Worm (Caenorhabditis elegans): ENCODE results near the gene unc-22.

The unc-22 gene

ce11 chrIV:12010859-12011258 lies at the start of gene unc-22, which contains the start of gene ZK617.26:
Gene unc-22, minus strand, starts transcription at chrIV:12011007.
Gene ZK617.26, minus strand, starts transcription at chrIV:12010959.
- no peak for TF ChIP-seq flh-1 (GFP tag; optimal IDR thresholded peaks at IDR 0.05)

ce11 chrIV:12057508-12057907 lies 46.7 kb upstream of the unc-22 start, which contains the start of gene K08E4.3:
Gene K08E4.3, plus strand, starts transcription at chrIV:12057742.
- no peak for TF ChIP-seq mep-1 (tag; optimal IDR thresholded peaks at IDR 0.05)
- TF ChIP-seq nhr-76 (tag; optimal IDR thresholded peaks at IDR 0.05), result no peak
- TF ChIP-seq drap-1 (GFP tag; optimal IDR thresholded peaks at IDR 0.05), result no peak
- no peak for TF ChIP-seq M03D4.4 (tag; optimal IDR thresholded peaks at IDR 0.05)
- no peak for TF ChIP-seq lin-32 (GFP tag; optimal IDR thresholded peaks at IDR 0.05)
- peak; percentile 77 for TF ChIP-seq unc-62 (GFP tag; optimal IDR thresholded peaks at IDR 0.05)
- TF ChIP-seq hlh-1 (tag; optimal IDR thresholded peaks at IDR 0.05), result peak; percentile 30
- peak; percentile 18 for TF ChIP-seq unc-120 (tag; optimal IDR thresholded peaks at IDR 0.05; ENCODE audit: poor library complexity, severe bottlenecking)
- no peak for TF ChIP-seq tbx-8 (GFP tag; optimal IDR thresholded peaks at IDR 0.05)
- no peak for TF ChIP-seq lin-13 (tag; optimal IDR thresholded peaks at IDR 0.05)
- no peak for TF ChIP-seq mab-5 (tag; optimal IDR thresholded peaks at IDR 0.05)
- no peak for TF ChIP-seq unc-39 (tag; optimal IDR thresholded peaks at IDR 0.05)
- no peak for TF ChIP-seq pha-4 (tag; optimal IDR thresholded peaks at IDR 0.05)
- TF ChIP-seq nhr-237 (tag; optimal IDR thresholded peaks at IDR 0.05), result no peak
- no peak for TF ChIP-seq zip-8 (tag; optimal IDR thresholded peaks at IDR 0.05)
- TF ChIP-seq nhr-12 (tag; optimal IDR thresholded peaks at IDR 0.05), result no peak
- no peak for TF ChIP-seq nhr-2 (tag; optimal IDR thresholded peaks at IDR 0.05)
- no peak for TF ChIP-seq mls-2 (tag; optimal IDR thresholded peaks at IDR 0.05)
- no peak for TF ChIP-seq flh-1 (GFP tag; optimal IDR thresholded peaks at IDR 0.05)

ce11 chrIV:12056603-12057002 lies 45.8 kb upstream of the unc-22 start, which contains the start of gene K08E4.2:
Gene K08E4.2, minus strand, starts transcription at chrIV:12056656.
- no peak for TF ChIP-seq snpc-4 (tag; optimal IDR thresholded peaks at IDR 0.05)
- TF ChIP-seq ces-1 (GFP tag; optimal IDR thresholded peaks at IDR 0.05), result no peak
- no peak for TF ChIP-seq M03D4.4 (tag; optimal IDR thresholded peaks at IDR 0.05)
- TF ChIP-seq elt-1 (tag; optimal IDR thresholded peaks at IDR 0.05; ENCODE audit: borderline replicate concordance, insufficient read depth), result no peak
- no peak for TF ChIP-seq flh-1 (GFP tag; optimal IDR thresholded peaks at IDR 0.05)
- TF ChIP-seq ceh-39 (tag; optimal IDR thresholded peaks at IDR 0.05), result no peak
- TF ChIP-seq hlh-1 (tag; optimal IDR thresholded peaks at IDR 0.05), result no peak
- no peak for TF ChIP-seq ham-2 (GFP tag; optimal IDR thresholded peaks at IDR 0.05)
- TF ChIP-seq nhr-2 (tag; optimal IDR thresholded peaks at IDR 0.05), result no peak
- TF ChIP-seq drap-1 (GFP tag; optimal IDR thresholded peaks at IDR 0.05), result no peak
- no peak for TF ChIP-seq lsy-2 (tag; optimal IDR thresholded peaks at IDR 0.05)
- TF ChIP-seq unc-39 (tag; optimal IDR thresholded peaks at IDR 0.05), result no peak
- no peak for TF ChIP-seq nhr-12 (tag; optimal IDR thresholded peaks at IDR 0.05)

- TF ChIP-seq mls-2 (tag; optimal IDR thresholded peaks at IDR 0.05), result no peak
- no peak for TF ChIP-seq hlh-1 (tag; optimal IDR thresholded peaks at IDR 0.05)
- TF ChIP-seq lin-13 (tag; optimal IDR thresholded peaks at IDR 0.05), result no peak
- TF ChIP-seq flh-1 (GFP tag; optimal IDR thresholded peaks at IDR 0.05), result no peak
- no peak for TF ChIP-seq elt-3 (tag; optimal IDR thresholded peaks at IDR 0.05)
- TF ChIP-seq ceh-43 (GFP tag; optimal IDR thresholded peaks at IDR 0.05), result no peak
- no peak for TF ChIP-seq unc-120 (tag; optimal IDR thresholded peaks at IDR 0.05; ENCODE audit: poor library complexity, severe bottlenecking)
- TF ChIP-seq ces-1 (GFP tag; optimal IDR thresholded peaks at IDR 0.05), result no peak
- TF ChIP-seq elt-1 (tag; optimal IDR thresholded peaks at IDR 0.05; ENCODE audit: borderline replicate concordance, insufficient read depth), result no peak
- TF ChIP-seq snpc-4 (tag; optimal IDR thresholded peaks at IDR 0.05), result no peak
- TF ChIP-seq mab-5 (tag; optimal IDR thresholded peaks at IDR 0.05), result no peak
- TF ChIP-seq drap-1 (GFP tag; optimal IDR thresholded peaks at IDR 0.05), result no peak
- no peak for TF ChIP-seq ceh-83 (GFP tag; optimal IDR thresholded peaks at IDR 0.05)
- TF ChIP-seq nhr-76 (tag; optimal IDR thresholded peaks at IDR 0.05), result no peak
Measured at ce11 chrIV:12052461-12052860, 41.7 kb upstream of the unc-22 start.

DNA sequence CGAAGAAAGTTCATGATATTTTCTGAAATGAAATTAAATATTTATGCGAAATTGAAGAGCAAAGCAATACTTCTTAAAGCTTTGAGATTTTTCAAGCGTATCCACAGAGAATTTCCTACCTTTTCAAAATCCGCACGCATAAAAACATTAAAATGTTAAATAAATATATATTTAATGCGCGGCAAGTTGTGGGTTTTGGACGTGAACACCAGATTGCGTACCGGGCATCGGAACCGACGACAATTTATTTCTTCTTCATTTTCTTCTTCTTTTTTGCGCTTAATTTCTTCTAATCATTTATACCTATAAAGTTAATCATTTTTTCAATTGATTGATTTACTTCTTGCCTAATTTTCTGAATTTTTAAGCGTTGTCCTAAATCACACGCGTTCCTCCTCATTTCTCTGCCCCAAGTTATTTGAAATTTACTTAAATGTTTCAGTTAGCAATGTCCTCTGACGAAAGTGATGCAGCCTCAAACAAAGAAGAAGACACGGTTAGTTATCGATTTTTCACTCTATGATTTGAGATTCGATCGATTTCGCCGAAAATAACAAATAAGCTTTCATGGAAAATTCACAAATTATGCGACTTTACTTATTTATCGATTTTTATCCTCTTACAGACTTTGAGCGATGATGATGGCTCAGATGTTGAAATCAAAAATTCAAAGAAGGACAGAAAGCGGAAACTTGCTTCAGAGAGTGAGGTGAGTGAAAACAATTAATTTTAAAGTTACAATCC lies 40.4 kb upstream of the unc-22 start, which contains the start of the genes bre-5 and spt-5:
bre-5 (minus strand) TSS at position 167 of the 744 bp plus-strand sequence.
spt-5 (plus strand) TSS at position 443 of the 744 bp plus-strand sequence.
- TF ChIP-seq hlh-1 (tag; optimal IDR thresholded peaks at IDR 0.05) (no peak), lsy-2 (tag; optimal IDR thresholded peaks at IDR 0.05) (peak; percentile 44), M03D4.4 (tag; optimal IDR thresholded peaks at IDR 0.05) (peak; percentile 6)
